Fruit fly (Drosophila melanogaster): ENCODE data around the gene CG42655.

CG42655 gene

dm6 chr3L:20002482-20003234, 49.1 kb upstream of the CG42655 start, which contains the start of gene CG7668 (continued):
- TF ChIP-seq kni (GFP tag; optimal IDR thresholded peaks at IDR 0.05) (peak; percentile 77), yki (optimal IDR thresholded peaks at IDR 0.05) (no peak), GATAe (GFP tag; conservative IDR thresholded peaks at IDR 0.05) (no peak), CG17361 (GFP tag; IDR thresholded peaks at IDR 0.05) (peak; percentile 90), prd (optimal IDR thresholded peaks at IDR 0.05) (no peak), prd (GFP tag; IDR thresholded peaks at IDR 0.05) (peak; percentile 92), Side (GFP tag; optimal IDR thresholded peaks at IDR 0.05) (peak; percentile 84), Ravus (GFP tag; IDR thresholded peaks at IDR 0.05) (peak; percentile 50; the same call in 1 of the 2 replicates), CG13894 (tag; optimal IDR thresholded peaks at IDR 0.05) (peak; percentile 92), ap (GFP tag; IDR thresholded peaks at IDR 0.05) (peak; percentile 86), emc (GFP tag; optimal IDR thresholded peaks at IDR 0.05) (peak; percentile 68), CG10654 (GFP tag; optimal IDR thresholded peaks at IDR 0.05) (peak; percentile 84), Fer2 (tag; optimal IDR thresholded peaks at IDR 0.05) (peak; percentile 71), CG11456 (GFP tag; IDR thresholded peaks at IDR 0.05) (no peak), chinmo (GFP tag; IDR thresholded peaks at IDR 0.05; ENCODE audit: partially characterized antibody) (no peak), CG4820 (GFP tag; optimal IDR thresholded peaks at IDR 0.05) (peak; percentile 86), CG4854 (GFP tag; optimal IDR thresholded peaks at IDR 0.05) (peak; percentile 78), ind (GFP tag; optimal IDR thresholded peaks at IDR 0.05) (peak; percentile 89), mld (GFP tag; IDR thresholded peaks at IDR 0.05; ENCODE audit: partially characterized antibody) (no peak), Xbp1 (GFP tag; optimal IDR thresholded peaks at IDR 0.05) (peak; percentile 91), CG9817 (tag; optimal IDR thresholded peaks at IDR 0.05) (peak; percentile 88), CG8478 (optimal IDR thresholded peaks at IDR 0.05) (no peak), rib (GFP tag; IDR thresholded peaks at IDR 0.05) (peak; percentile 87), row (GFP tag; IDR thresholded peaks at IDR 0.05) (peak; percentile 94), luna (GFP tag; optimal IDR thresholded peaks at IDR 0.05) (peak; percentile 61), CG9609 (GFP tag; optimal IDR thresholded peaks at IDR 0.05) (peak; percentile 74), Sry-δ (GFP tag; optimal IDR thresholded peaks at IDR 0.05) (peak; percentile 56), CG34224 (GFP tag; IDR thresholded peaks at IDR 0.05; ENCODE audit: partially characterized antibody) (peak; percentile 13; the same call in 1 of the 3 replicates), CG17829 (tag; optimal IDR thresholded peaks at IDR 0.05) (peak; percentile 93), Ssrp (tag; optimal IDR thresholded peaks at IDR 0.05) (peak; percentile 87), repo (GFP tag; optimal IDR thresholded peaks at IDR 0.05) (peak; percentile 73), CG32767 (GFP tag; IDR thresholded peaks at IDR 0.05) (peak; percentile 86), CG13123 (GFP tag; optimal IDR thresholded peaks at IDR 0.05) (peak; percentile 81), croc (GFP tag; conservative IDR thresholded peaks at IDR 0.05) (peak; percentile 74), lilli (GFP tag; optimal IDR thresholded peaks at IDR 0.05) (peak; percentile 90), ato (GFP tag; IDR thresholded peaks at IDR 0.05; ENCODE audit: partially characterized antibody) (no peak), TFAM (GFP tag; optimal IDR thresholded peaks at IDR 0.05) (peak; percentile 34), her (GFP tag; optimal IDR thresholded peaks at IDR 0.05) (peak; percentile 81), Aef1 (GFP tag; IDR thresholded peaks at IDR 0.05) (peak; percentile 77), ranshi (GFP tag; IDR thresholded peaks at IDR 0.05) (peak; percentile 91; the same call in 1 of the 2 replicates), E2f2 (GFP tag; IDR thresholded peaks at IDR 0.05) (peak; percentile 68), NFAT (GFP tag; IDR thresholded peaks at IDR 0.05) (no peak; the same call in 1 of the 2 replicates), Nf-YC (tag; optimal IDR thresholded peaks at IDR 0.05) (peak; percentile 83), gfzf (GFP tag; optimal IDR thresholded peaks at IDR 0.05) (peak; percentile 81), CG11398 (GFP tag; optimal IDR thresholded peaks at IDR 0.05) (peak; percentile 69), vfl (GFP tag; optimal IDR thresholded peaks at IDR 0.05) (peak; percentile 73), CG8944 (GFP tag; optimal IDR thresholded peaks at IDR 0.05) (peak; percentile 87), az2 (GFP tag; optimal IDR thresholded peaks at IDR 0.05) (peak; percentile 91), PHDP (tag; optimal IDR thresholded peaks at IDR 0.05) (peak; percentile 95), CG2712 (tag; optimal IDR thresholded peaks at IDR 0.05) (peak; percentile 94), CG10959 (GFP tag; IDR thresholded peaks at IDR 0.05) (no peak; the same call in 1 of the 2 replicates)
